Worm (Caenorhabditis elegans): ENCODE measurements around the gene gst-41.

Gene gst-41

ce11 chrV:7413107-7413774 is 14.1 kb upstream of the gst-41 start, which contains the start of gene F18E3.11:
Gene F18E3.11 (plus strand): TSS chrV:7413482.
- TF ChIP-seq F13C5.2 (tag; optimal IDR thresholded peaks at IDR 0.05), result no peak
- TF ChIP-seq ceh-36 (tag; optimal IDR thresholded peaks at IDR 0.05), result no peak
- no peak for TF ChIP-seq tra-4 (tag; optimal IDR thresholded peaks at IDR 0.05)
- no peak for TF ChIP-seq B0310.2 (tag; optimal IDR thresholded peaks at IDR 0.05)
- no peak for TF ChIP-seq tbx-37 (GFP tag; conservative IDR thresholded peaks at IDR 0.05)
- TF ChIP-seq hmg-4 (GFP tag; optimal IDR thresholded peaks at IDR 0.05), result no peak
- TF ChIP-seq ets-7 (tag; optimal IDR thresholded peaks at IDR 0.05), result no peak

- TF ChIP-seq B0310.2 (tag; optimal IDR thresholded peaks at IDR 0.05), result no peak
- no peak for TF ChIP-seq scrt-1 (GFP tag; IDR thresholded peaks at IDR 0.05)
- no peak for TF ChIP-seq hnd-1 (tag; optimal IDR thresholded peaks at IDR 0.05)
- TF ChIP-seq tra-4 (tag; optimal IDR thresholded peaks at IDR 0.05), result no peak
- TF ChIP-seq flt-1 (GFP tag; IDR thresholded peaks at IDR 0.05), result no peak
- no peak for TF ChIP-seq hmg-4 (GFP tag; optimal IDR thresholded peaks at IDR 0.05)
- TF ChIP-seq aly-1 (tag; optimal IDR thresholded peaks at IDR 0.05), result no peak
- no peak for TF ChIP-seq ets-7 (tag; optimal IDR thresholded peaks at IDR 0.05)
Measured at ce11 chrV:7411695-7412094, 12.6 kb upstream of the gst-41 start, which contains the start of gene str-41. Gene str-41 (plus strand): TSS chrV:7411995.

ce11 chrV:7409599-7409998 is 10.5 kb upstream of the gst-41 start, which contains the start of gene R13D7.2:
Gene R13D7.2 (plus strand): TSS chrV:7409899.
- TF ChIP-seq ceh-36 (tag; optimal IDR thresholded peaks at IDR 0.05), result no peak

ce11 chrV:7408520-7408919 is 9.4 kb upstream of the gst-41 start, which contains the start of gene srt-6:
Gene srt-6 (minus strand): TSS chrV:7408814.
- no peak for TF ChIP-seq tbx-11 (GFP tag; IDR thresholded peaks at IDR 0.05)
- TF ChIP-seq ets-7 (tag; optimal IDR thresholded peaks at IDR 0.05), result no peak
- TF ChIP-seq tbx-37 (GFP tag; conservative IDR thresholded peaks at IDR 0.05), result no peak
- TF ChIP-seq B0310.2 (tag; optimal IDR thresholded peaks at IDR 0.05), result no peak
- TF ChIP-seq sea-1 (GFP tag; conservative IDR thresholded peaks at IDR 0.05), result no peak
- TF ChIP-seq ama-1 (optimal IDR thresholded peaks at IDR 0.05), result no peak
- no peak for TF ChIP-seq aly-1 (tag; optimal IDR thresholded peaks at IDR 0.05)
- TF ChIP-seq pes-1 (GFP tag; IDR thresholded peaks at IDR 0.05), result no peak
- no peak for TF ChIP-seq flt-1 (GFP tag; IDR thresholded peaks at IDR 0.05)
- no peak for TF ChIP-seq hmbx-1 (tag; optimal IDR thresholded peaks at IDR 0.05)
- TF ChIP-seq ceh-13 (GFP tag; optimal IDR thresholded peaks at IDR 0.05), result no peak
- TF ChIP-seq scrt-1 (GFP tag; IDR thresholded peaks at IDR 0.05), result no peak
- TF ChIP-seq hmg-4 (GFP tag; optimal IDR thresholded peaks at IDR 0.05), result no peak
- TF ChIP-seq F13C5.2 (tag; optimal IDR thresholded peaks at IDR 0.05), result no peak
- no peak for TF ChIP-seq ceh-36 (tag; optimal IDR thresholded peaks at IDR 0.05)

ce11 chrV:7403501-7403900 is 4.4 kb upstream of the gst-41 start:
- no peak for TF ChIP-seq F13C5.2 (tag; optimal IDR thresholded peaks at IDR 0.05)
- TF ChIP-seq flt-1 (GFP tag; IDR thresholded peaks at IDR 0.05), result no peak
- no peak for TF ChIP-seq ceh-36 (tag; optimal IDR thresholded peaks at IDR 0.05)
- TF ChIP-seq hmg-4 (GFP tag; optimal IDR thresholded peaks at IDR 0.05), result no peak
- TF ChIP-seq B0310.2 (tag; optimal IDR thresholded peaks at IDR 0.05), result no peak
- no peak for TF ChIP-seq pes-1 (GFP tag; IDR thresholded peaks at IDR 0.05)
- TF ChIP-seq tbx-11 (GFP tag; IDR thresholded peaks at IDR 0.05), result no peak
- no peak for TF ChIP-seq tbx-37 (GFP tag; conservative IDR thresholded peaks at IDR 0.05)
- TF ChIP-seq ama-1 (optimal IDR thresholded peaks at IDR 0.05), result no peak
- TF ChIP-seq tra-4 (tag; optimal IDR thresholded peaks at IDR 0.05), result no peak
- no peak for TF ChIP-seq ceh-13 (GFP tag; optimal IDR thresholded peaks at IDR 0.05)
- TF ChIP-seq hmbx-1 (tag; optimal IDR thresholded peaks at IDR 0.05), result no peak
- no peak for TF ChIP-seq hnd-1 (tag; optimal IDR thresholded peaks at IDR 0.05)
- TF ChIP-seq ets-7 (tag; optimal IDR thresholded peaks at IDR 0.05), result no peak
- no peak for TF ChIP-seq sea-1 (GFP tag; conservative IDR thresholded peaks at IDR 0.05)
- no peak for TF ChIP-seq aly-1 (tag; optimal IDR thresholded peaks at IDR 0.05)
- TF ChIP-seq scrt-1 (GFP tag; IDR thresholded peaks at IDR 0.05), result no peak

ce11 chrV:7402355-7402754 is 3.3 kb upstream of the gst-41 start, which contains the start of gene srj-13:
Gene srj-13 (plus strand): TSS chrV:7402655.
- TF ChIP-seq scrt-1 (GFP tag; IDR thresholded peaks at IDR 0.05) (no peak), ceh-13 (GFP tag; optimal IDR thresholded peaks at IDR 0.05) (no peak), hmg-4 (GFP tag; optimal IDR thresholded peaks at IDR 0.05) (no peak)

- TF ChIP-seq ceh-13 (GFP tag; optimal IDR thresholded peaks at IDR 0.05) (no peak), ceh-36 (tag; optimal IDR thresholded peaks at IDR 0.05) (no peak), hmbx-1 (tag; optimal IDR thresholded peaks at IDR 0.05) (no peak), B0310.2 (tag; optimal IDR thresholded peaks at IDR 0.05) (no peak), ama-1 (optimal IDR thresholded peaks at IDR 0.05) (no peak), tbx-11 (GFP tag; IDR thresholded peaks at IDR 0.05) (no peak), tbx-37 (GFP tag; conservative IDR thresholded peaks at IDR 0.05) (no peak), flt-1 (GFP tag; IDR thresholded peaks at IDR 0.05) (no peak), sea-1 (GFP tag; conservative IDR thresholded peaks at IDR 0.05) (no peak), scrt-1 (GFP tag; IDR thresholded peaks at IDR 0.05) (no peak), F13C5.2 (tag; optimal IDR thresholded peaks at IDR 0.05) (no peak), tra-4 (tag; optimal IDR thresholded peaks at IDR 0.05) (no peak), pes-1 (GFP tag; IDR thresholded peaks at IDR 0.05) (no peak), hmg-4 (GFP tag; optimal IDR thresholded peaks at IDR 0.05) (no peak), hnd-1 (tag; optimal IDR thresholded peaks at IDR 0.05) (no peak), ets-7 (tag; optimal IDR thresholded peaks at IDR 0.05) (no peak), aly-1 (tag; optimal IDR thresholded peaks at IDR 0.05) (no peak)
Measured at ce11 chrV:7400588-7400987, 1.5 kb upstream of the gst-41 start, which contains the start of gene srx-60. Gene srx-60 (plus strand): TSS chrV:7400888.

ce11 chrV:7400095-7400494 is 993 bp upstream of the gst-41 start, which contains the start of gene cnc-9:
Gene cnc-9 (minus strand): TSS chrV:7400195.
- no peak for TF ChIP-seq hmbx-1 (tag; optimal IDR thresholded peaks at IDR 0.05)
